Worm (Caenorhabditis elegans): Measurements from ENCODE around the gene daf-1.

Gene daf-1

ce11 chrIV:187336-187735 is 55.1 kb downstream of the daf-1 start:
- TF ChIP-seq odd-2 (tag; optimal IDR thresholded peaks at IDR 0.05) (no peak), unc-42 (tag; optimal IDR thresholded peaks at IDR 0.05) (no peak), ceh-14 (tag; optimal IDR thresholded peaks at IDR 0.05) (peak; percentile 7)
